Fruit fly (Drosophila melanogaster) ovary, adult (tissue): Measurements from ENCODE around the gene CG42758.

Source experiments
- CG17801 ChIP-seq: fragments of 200-800 bp; optimal IDR thresholded peaks from 2 replicates; lab custom pipeline; 2019; ENCODE audit warnings: missing biosample characterization, mild to moderate bottlenecking, missing genetic modification characterization, moderate library complexity; ENCODE audit not compliant: partially characterized antibody

The CG42758 gene

DNA sequence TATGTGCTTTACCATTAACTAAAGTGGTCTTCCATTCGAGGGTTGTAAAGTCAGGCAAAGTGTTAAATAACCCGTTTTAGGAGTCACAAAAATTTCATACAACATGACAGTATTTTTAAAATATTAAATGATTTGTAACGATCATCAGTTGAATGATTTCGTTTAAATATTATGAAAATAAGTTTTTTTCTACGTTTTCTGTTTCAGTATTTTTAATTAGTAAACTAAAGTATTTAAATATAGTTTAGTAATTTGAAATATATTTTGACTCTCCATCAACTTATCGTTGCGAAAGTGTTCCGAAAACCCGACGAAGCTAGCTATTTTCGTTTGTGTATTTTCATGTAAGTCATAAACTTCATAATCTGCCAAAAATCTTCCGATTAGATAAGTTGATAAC is at the start of gene CG42758:
TSS of gene CG42758 (plus strand) at position 301 of the 400 bp plus-strand sequence.
- no peak for TF ChIP-seq CG17801 (GFP tag; lab: Kevin White, UChicago)

dm6 chr3L:14517525-14517924 is 49.7 kb upstream of the CG42758 start, which contains the start of gene CG9592:
Gene CG9592 (plus strand): TSS chr3L:14517825.
- TF ChIP-seq CG17801 (GFP tag; lab: Kevin White, UChicago), result no peak

DNA sequence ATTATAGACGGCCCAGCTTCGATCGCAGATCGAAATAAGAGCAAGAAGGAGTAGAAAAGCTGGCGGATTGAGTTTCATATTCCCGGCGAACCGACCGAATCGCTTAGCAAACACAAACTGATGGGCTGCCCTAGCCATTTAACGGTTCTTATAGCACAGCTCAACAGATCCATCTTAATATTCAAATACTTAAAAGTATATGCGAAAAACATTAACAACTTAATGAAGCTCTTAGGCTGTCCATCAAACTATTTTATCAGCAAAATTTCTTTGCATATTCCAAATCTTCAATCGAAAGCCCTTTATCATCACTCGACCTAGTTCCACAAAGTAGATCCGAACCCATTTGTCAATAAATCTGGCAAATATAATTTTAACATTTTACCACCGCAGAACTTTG is 45.6 kb upstream of the CG42758 start, which contains the start of gene CG4613:
TSS of gene CG4613 (minus strand) at position 101 of the 400 bp plus-strand sequence.
- TF ChIP-seq CG17801 (GFP tag; lab: Kevin White, UChicago), result no peak

DNA sequence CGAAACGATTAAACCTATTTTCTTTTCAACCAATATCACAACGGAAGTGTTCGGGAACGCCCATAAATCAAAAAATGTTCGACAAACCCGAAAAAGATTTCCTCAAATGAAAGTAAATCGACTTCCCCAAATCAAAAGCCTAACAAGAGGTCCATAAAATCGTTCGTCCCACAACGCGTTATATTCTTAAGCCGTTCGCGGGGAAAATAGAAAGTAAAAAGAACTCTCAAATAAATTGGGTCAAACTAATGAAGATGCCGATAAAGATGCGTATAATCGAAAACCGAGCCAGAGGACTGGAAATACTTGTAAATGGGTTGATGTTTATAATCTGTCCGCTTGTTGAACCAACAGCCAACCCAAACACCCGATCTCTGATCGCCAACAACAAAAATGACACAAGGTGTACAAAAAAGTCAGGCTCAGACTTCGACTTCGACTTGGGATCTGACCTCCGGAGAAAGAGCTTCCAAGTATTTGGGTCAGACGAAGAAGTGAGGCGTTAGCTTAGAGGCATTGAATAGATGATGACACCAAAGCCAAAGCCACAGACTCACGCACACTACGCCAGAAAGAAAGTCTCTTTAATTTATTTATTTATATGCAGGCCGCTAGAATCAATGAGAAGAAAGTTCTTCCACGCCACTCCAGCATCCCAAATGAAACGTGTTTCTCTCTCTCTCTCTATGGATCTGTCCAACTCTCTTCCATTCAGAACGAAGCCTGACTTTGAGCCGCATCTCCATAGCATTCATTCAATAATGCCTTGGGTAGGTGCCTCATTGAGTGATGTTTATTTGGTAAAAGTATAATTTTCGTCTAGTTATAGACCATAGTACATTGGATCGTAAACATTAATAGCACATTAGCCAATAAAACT is 44.5 kb upstream of the CG42758 start:
- TF ChIP-seq CG17801 (GFP tag; lab: Kevin White, UChicago), result no peak

- no peak for TF ChIP-seq CG17801 (GFP tag; lab: Kevin White, UChicago)
These were observed 35.4 kb upstream of the CG42758 start for dm6 chr3L:14531802-14532201.

- no peak for TF ChIP-seq CG17801 (GFP tag; lab: Kevin White, UChicago)
These were observed 34.1 kb upstream of the CG42758 start for dm6 chr3L:14533110-14533509.

DNA sequence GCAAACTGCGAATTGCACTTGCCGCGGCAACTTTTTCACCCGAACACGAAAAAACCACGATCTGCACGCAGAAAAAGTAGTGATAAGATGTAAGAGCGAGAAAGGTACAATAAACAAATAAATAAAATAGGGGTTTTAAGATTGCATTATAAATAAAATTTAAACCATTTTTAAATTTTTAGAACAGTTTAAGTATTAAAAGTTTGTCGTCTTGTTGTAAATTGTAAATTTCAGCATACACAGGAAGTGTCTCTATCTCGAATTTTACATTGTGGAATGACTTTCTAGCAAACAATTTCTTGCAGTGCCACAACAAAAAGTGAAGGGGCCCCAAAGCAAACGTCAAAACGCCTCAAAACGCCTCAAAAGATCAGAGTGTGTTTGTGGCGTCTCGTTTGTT is 32.6 kb upstream of the CG42758 start:
- no peak for TF ChIP-seq CG17801 (GFP tag; lab: Kevin White, UChicago)

DNA sequence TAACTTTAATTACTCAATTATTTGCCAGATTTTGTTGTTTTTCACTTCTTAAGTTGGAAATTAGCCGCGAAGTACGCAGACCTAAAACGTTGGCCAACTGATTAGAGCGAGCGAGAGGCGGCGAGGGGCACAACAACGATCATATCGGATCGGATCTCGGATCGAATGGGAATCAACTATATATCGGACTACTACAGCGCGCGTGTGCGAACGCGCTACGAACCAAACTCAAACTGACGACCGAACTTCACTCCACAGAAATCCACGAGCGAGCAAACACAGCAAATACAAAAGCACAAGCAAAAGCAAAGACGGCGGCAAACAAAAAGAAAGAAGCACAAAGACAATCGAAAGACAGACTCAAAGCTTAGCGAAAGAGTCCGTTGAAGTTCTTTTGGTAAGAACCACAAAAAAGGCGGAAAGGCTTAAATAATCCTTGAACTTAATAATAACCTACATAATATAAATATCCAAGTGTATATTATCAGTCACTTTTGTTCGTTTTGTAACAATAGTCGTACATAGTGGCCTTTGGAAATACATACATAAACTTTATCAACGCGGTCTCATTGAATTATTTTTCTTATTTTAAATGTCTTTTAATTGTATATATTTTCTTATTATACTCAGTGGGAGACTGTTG is 31.1 kb upstream of the CG42758 start, which contains the start of the genes bbg and CG43246:
TSS of gene bbg (minus strand) at position 235 of the 643 bp plus-strand sequence.
TSS of gene CG43246 (plus strand) at position 593 of the 643 bp plus-strand sequence.
- no peak for TF ChIP-seq CG17801 (GFP tag; lab: Kevin White, UChicago)

dm6 chr3L:14537435-14537991 is 29.7 kb upstream of the CG42758 start, which contains the start of gene Mpcp2:
Gene Mpcp2 (plus strand): TSS chr3L:14537651.
- peak; percentile 65 for TF ChIP-seq CG17801 (GFP tag; lab: Kevin White, UChicago)

dm6 chr3L:14543971-14544655 is 23.1 kb upstream of the CG42758 start:
- TF ChIP-seq CG17801 (GFP tag; lab: Kevin White, UChicago), result no peak

- no peak for TF ChIP-seq CG17801 (GFP tag; lab: Kevin White, UChicago)
These were observed 22.0 kb upstream of the CG42758 start for dm6 chr3L:14544987-14545943.

DNA sequence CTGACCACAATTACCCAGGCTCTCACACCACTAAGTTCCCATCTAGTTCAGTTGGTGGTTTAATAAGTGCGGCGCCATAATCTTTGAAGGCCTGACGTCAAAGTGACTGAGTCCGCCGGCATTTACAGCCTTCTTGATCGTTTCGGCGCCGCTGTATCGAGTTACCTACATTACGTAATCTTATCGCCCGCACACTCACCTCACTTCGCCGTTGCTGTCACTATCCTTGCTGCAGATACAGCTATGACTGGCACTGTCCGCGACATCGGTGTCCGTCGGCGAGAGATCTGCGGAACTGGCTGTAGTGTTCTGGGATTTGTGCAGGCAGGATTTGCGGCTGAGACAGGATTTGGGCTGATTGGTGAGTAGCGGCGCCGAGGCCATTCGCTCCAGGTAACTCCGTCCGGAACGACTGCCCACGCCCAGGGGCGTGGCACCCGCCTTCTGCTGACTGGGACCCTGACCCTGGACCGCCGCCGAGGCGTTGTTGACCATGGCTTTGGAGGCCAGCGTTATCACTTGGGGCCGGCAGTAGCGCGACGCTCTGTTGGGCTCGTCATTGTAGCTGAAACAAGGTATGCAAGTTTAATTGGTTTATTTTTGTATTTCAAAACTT is 20.2 kb upstream of the CG42758 start:
- no peak for TF ChIP-seq CG17801 (GFP tag; lab: Kevin White, UChicago)
